Worm (Caenorhabditis elegans): ENCODE data around the gene sds-22.

DNA sequence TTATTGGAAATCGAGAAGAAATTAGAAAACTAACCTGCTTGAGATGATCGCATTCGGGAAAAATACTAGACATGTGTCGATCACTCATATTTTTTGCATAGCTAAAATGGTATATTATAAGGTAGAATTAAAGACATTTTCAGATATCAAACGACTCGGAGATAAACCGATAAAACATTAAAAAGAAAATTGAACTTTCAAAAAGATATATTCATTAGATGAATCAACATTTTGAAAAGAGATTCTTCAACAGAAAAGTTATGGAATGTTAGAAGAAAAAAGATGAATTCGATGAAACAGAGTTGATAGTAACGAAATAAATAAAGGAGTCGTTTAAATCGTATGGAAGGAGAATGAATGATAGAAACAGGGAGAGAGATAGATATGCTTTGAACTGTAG is 2.6 kb upstream of the sds-22 start, which contains the start of gene mdmh-35:
- TF ChIP-seq nhr-77 (tag; optimal IDR thresholded peaks at IDR 0.05) (no peak), ztf-11 (tag; optimal IDR thresholded peaks at IDR 0.05) (no peak), elt-1 (tag; optimal IDR thresholded peaks at IDR 0.05) (no peak), ztf-4 (tag; optimal IDR thresholded peaks at IDR 0.05) (no peak), egl-27 (tag; optimal IDR thresholded peaks at IDR 0.05) (no peak), nhr-11 (tag; optimal IDR thresholded peaks at IDR 0.05) (no peak), unc-39 (tag; optimal IDR thresholded peaks at IDR 0.05) (no peak), elt-2 (tag; optimal IDR thresholded peaks at IDR 0.05) (no peak), sea-2 (GFP tag; optimal IDR thresholded peaks at IDR 0.05) (no peak), elt-3 (tag; optimal IDR thresholded peaks at IDR 0.05) (no peak), lin-39 (tag; optimal IDR thresholded peaks at IDR 0.05) (no peak), ZK546.5 (tag; optimal IDR thresholded peaks at IDR 0.05) (no peak), pqm-1 (tag; optimal IDR thresholded peaks at IDR 0.05) (no peak), daf-12 (tag; optimal IDR thresholded peaks at IDR 0.05) (no peak)

All from whole organism, L3 larva.